Fruit fly (Drosophila melanogaster) whole organism, embryonic: Measurements from ENCODE around the gene CG33773.

Source experiments
- Atf3 ChIP-seq: fragments of 200-800 bp; sonication (Bioruptor generic); optimal IDR thresholded peaks from 3 replicates; lab custom pipeline; 2016; ENCODE audit warnings: missing biosample characterization, missing genetic modification characterization
- CG11504 ChIP-seq: fragments of 200-800 bp; sonication (Bioruptor generic); optimal IDR thresholded peaks from 3 replicates; lab custom pipeline; 2019; ENCODE audit warnings: missing biosample characterization, mild to moderate bottlenecking, missing genetic modification characterization, moderate library complexity
- CG16813 ChIP-seq: fragments of 200-800 bp; sonication (Bioruptor generic); IDR thresholded peaks from 3 replicates; pipeline ENCODE4 v1.3.6; 2022; ENCODE audit warnings: missing biosample characterization, missing genetic modification characterization; ENCODE audit not compliant: partially characterized antibody
- CG3726 ChIP-seq: fragments of 200-800 bp; sonication (Bioruptor generic); IDR thresholded peaks from 3 replicates; pipeline ENCODE4, ENCODE4 v1.3.6; 2022; ENCODE audit warnings: missing biosample characterization, missing genetic modification characterization
- CG9727 ChIP-seq: fragments of 200-800 bp; sonication (Bioruptor generic); optimal IDR thresholded peaks from 3 replicates; lab custom pipeline; 2017; ENCODE audit warnings: missing biosample characterization, mild to moderate bottlenecking, missing genetic modification characterization
- Doc2 ChIP-seq: fragments of 200-800 bp; sonication (Bioruptor generic); IDR thresholded peaks from 2 replicates; pipeline ENCODE4 v1.3.6; 2022; ENCODE audit warnings: missing biosample characterization, missing genetic modification characterization

DNA sequence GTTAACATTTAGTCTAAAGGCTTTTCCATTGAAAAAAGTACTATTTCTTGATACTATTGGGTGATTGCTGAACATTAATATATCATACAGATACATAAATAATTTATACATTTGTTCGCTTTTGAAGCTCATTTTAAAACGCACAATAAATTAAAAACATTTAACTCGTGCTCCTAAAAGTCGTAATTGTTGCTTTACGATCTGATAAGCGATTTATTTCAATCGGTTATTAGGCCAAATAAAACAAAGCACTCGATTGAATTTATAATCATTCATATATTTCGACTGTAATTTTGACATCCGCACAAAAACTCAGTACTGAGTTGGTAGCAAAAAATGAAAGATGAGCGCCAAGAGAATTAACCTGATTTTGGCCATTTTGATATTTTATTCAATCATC is at the start of gene CG33773:
- TF ChIP-seq CG16813 (no peak), Atf3 (no peak), CG9727 (GFP tag; lab: Kevin White, UChicago) (no peak), Doc2 (no peak), CG3726 (GFP tag; lab: Robert Waterston, UW) (no peak), CG11504 (tag; lab: Kevin White, UChicago) (no peak)
